Worm (Caenorhabditis elegans) whole organism, late embryonic: ENCODE results near the gene ZK228.3.

Experiments used
- C08G9.2 ChIP-seq: sonication (generic microtip); optimal IDR thresholded peaks from 2 replicates; lab custom pipeline; 2016; ENCODE audit warnings: mild to moderate bottlenecking, missing genetic modification characterization, moderate library complexity, missing compliant biosample characterization
- C38D4.7 ChIP-seq: fragments of 200-800 bp; sonication (Bioruptor generic); optimal IDR thresholded peaks from 2 replicates; lab custom pipeline; 2018; ENCODE audit warnings: mild to moderate bottlenecking, missing genetic modification characterization, moderate library complexity, missing compliant biosample characterization
- K02D7.2 ChIP-seq: sonication (generic microtip); optimal IDR thresholded peaks from 2 replicates; lab custom pipeline; 2017; ENCODE audit warnings: mild to moderate bottlenecking, missing genetic modification characterization, missing compliant biosample characterization
- K09A11.1 ChIP-seq: sonication (generic microtip); optimal IDR thresholded peaks from 2 replicates; lab custom pipeline; 2017; ENCODE audit warnings: antibody characterized with exemption, mild to moderate bottlenecking, missing genetic modification characterization, missing compliant biosample characterization; ENCODE audit not compliant: insufficient read depth
- ahr-1 ChIP-seq: sonication (generic microtip); optimal IDR thresholded peaks from 2 replicates; lab custom pipeline; 2016; ENCODE audit warnings: missing genetic modification characterization, missing compliant biosample characterization
- ceh-14 ChIP-seq: sonication (generic microtip); optimal IDR thresholded peaks from 2 replicates; lab custom pipeline; 2016; ENCODE audit warnings: missing genotype, missing genetic modification characterization, missing compliant biosample characterization
- ceh-18 ChIP-seq: sonication (generic microtip); optimal IDR thresholded peaks from 2 replicates; lab custom pipeline; 2016; ENCODE audit warnings: missing genetic modification characterization, missing compliant biosample characterization
- ceh-19 ChIP-seq: fragments of 200-800 bp; sonication (Bioruptor generic); optimal IDR thresholded peaks from 2 replicates; lab custom pipeline; 2018; ENCODE audit warnings: mild to moderate bottlenecking, missing genetic modification characterization, missing compliant biosample characterization
- ceh-2 ChIP-seq: sonication (generic microtip); optimal IDR thresholded peaks from 2 replicates; lab custom pipeline; 2016; ENCODE audit warnings: missing genotype, missing genetic modification characterization, missing compliant biosample characterization
- ceh-24 ChIP-seq: sonication (generic microtip); optimal IDR thresholded peaks from 2 replicates; lab custom pipeline; 2016; ENCODE audit warnings: mild to moderate bottlenecking, missing genetic modification characterization, missing compliant biosample characterization
- ceh-30 ChIP-seq: fragments of 150-350 bp; optimal IDR thresholded peaks from 2 replicates; lab custom pipeline; 2014; ENCODE audit warnings: missing biosample characterization, missing genetic modification characterization
- ceh-31 ChIP-seq: sonication (generic microtip); optimal IDR thresholded peaks from 2 replicates; lab custom pipeline; 2016; ENCODE audit warnings: missing genetic modification characterization, missing compliant biosample characterization
- ceh-34 ChIP-seq: sonication (generic microtip); optimal IDR thresholded peaks from 2 replicates; lab custom pipeline; 2016; ENCODE audit warnings: mild to moderate bottlenecking, missing genetic modification characterization, missing compliant biosample characterization
- ceh-48 ChIP-seq: sonication (generic microtip); optimal IDR thresholded peaks from 2 replicates; lab custom pipeline; 2016; ENCODE audit warnings: missing genetic modification characterization, inconsistent platforms, missing compliant biosample characterization
- ceh-6 ChIP-seq: fragments of 200-800 bp; sonication (Bioruptor generic); optimal IDR thresholded peaks from 2 replicates; lab custom pipeline; 2018; ENCODE audit warnings: mild to moderate bottlenecking, missing genetic modification characterization, missing compliant biosample characterization
- ceh-9 ChIP-seq: sonication (generic microtip); optimal IDR thresholded peaks from 2 replicates; lab custom pipeline; 2016; ENCODE audit warnings: mild to moderate bottlenecking, missing genetic modification characterization, inconsistent platforms, missing compliant biosample characterization
- elt-2 ChIP-seq: sonication (generic microtip); optimal IDR thresholded peaks from 2 replicates; lab custom pipeline; 2016; ENCODE audit warnings: missing genetic modification reagents, missing genetic modification characterization, missing compliant biosample characterization
- elt-4 ChIP-seq: sonication (generic microtip); optimal IDR thresholded peaks from 2 replicates; lab custom pipeline; 2016; ENCODE audit warnings: missing genetic modification characterization, missing compliant biosample characterization
- ets-4 ChIP-seq: sonication (generic microtip); optimal IDR thresholded peaks from 2 replicates; lab custom pipeline; 2016; ENCODE audit warnings: missing genetic modification characterization, missing compliant biosample characterization
- fax-1 ChIP-seq: sonication (generic microtip); optimal IDR thresholded peaks from 2 replicates; lab custom pipeline; 2016; ENCODE audit warnings: missing genotype, missing genetic modification characterization, missing compliant biosample characterization
- fkh-6 ChIP-seq: sonication (generic microtip); optimal IDR thresholded peaks from 2 replicates; lab custom pipeline; 2016; ENCODE audit warnings: missing genetic modification characterization, missing compliant biosample characterization
- hlh-13 ChIP-seq: fragments of 200-800 bp; sonication (Bioruptor generic); optimal IDR thresholded peaks from 2 replicates; lab custom pipeline; 2018; ENCODE audit warnings: mild to moderate bottlenecking, missing genetic modification characterization, missing compliant biosample characterization
- hlh-30 ChIP-seq: sonication (generic microtip); optimal IDR thresholded peaks from 2 replicates; lab custom pipeline; 2017; ENCODE audit warnings: antibody characterized with exemption, missing genetic modification characterization, missing compliant biosample characterization; ENCODE audit not compliant: insufficient read depth
- lim-6 ChIP-seq: sonication (generic microtip); optimal IDR thresholded peaks from 2 replicates; lab custom pipeline; 2016; ENCODE audit warnings: missing genetic modification characterization, missing compliant biosample characterization
- nfya-1 ChIP-seq: sonication (generic microtip); optimal IDR thresholded peaks from 2 replicates; lab custom pipeline; 2017; ENCODE audit warnings: missing genetic modification characterization, mild to moderate bottlenecking, missing compliant biosample characterization, antibody characterized with exemption, moderate library complexity
- nhr-11 ChIP-seq: fragments of 150-350 bp; optimal IDR thresholded peaks from 2 replicates; lab custom pipeline; 2014; ENCODE audit warnings: missing biosample characterization, missing genetic modification characterization
- nhr-232 ChIP-seq: sonication (generic microtip); optimal IDR thresholded peaks from 2 replicates; lab custom pipeline; 2016; ENCODE audit warnings: missing genetic modification characterization, missing compliant biosample characterization
- npax-4 ChIP-seq: sonication (generic microtip); optimal IDR thresholded peaks from 2 replicates; lab custom pipeline; 2016; ENCODE audit warnings: missing genetic modification characterization, missing compliant biosample characterization
- pag-3 ChIP-seq: sonication (generic microtip); optimal IDR thresholded peaks from 2 replicates; lab custom pipeline; 2016; ENCODE audit warnings: missing compliant biosample characterization, missing genetic modification characterization, borderline replicate concordance
- pha-2 ChIP-seq: sonication (generic microtip); optimal IDR thresholded peaks from 2 replicates; lab custom pipeline; 2017; ENCODE audit warnings: mild to moderate bottlenecking, missing genetic modification characterization, missing compliant biosample characterization
- pros-1 ChIP-seq: fragments of 150-350 bp; optimal IDR thresholded peaks from 2 replicates; lab custom pipeline; 2014; ENCODE audit warnings: missing biosample characterization, missing genetic modification reagents, missing genetic modification characterization
- rnt-1 ChIP-seq: sonication (generic microtip); optimal IDR thresholded peaks from 2 replicates; lab custom pipeline; 2016; ENCODE audit warnings: missing genetic modification characterization, missing compliant biosample characterization
- sdc-2 ChIP-seq: sonication (generic microtip); optimal IDR thresholded peaks from 2 replicates; lab custom pipeline; 2016; ENCODE audit warnings: missing genotype, missing genetic modification characterization, missing compliant biosample characterization
- tbx-2 ChIP-seq: sonication (generic microtip); optimal IDR thresholded peaks from 2 replicates; lab custom pipeline; 2016; ENCODE audit warnings: missing genetic modification characterization, missing compliant biosample characterization
- tbx-7 ChIP-seq: sonication (generic microtip); optimal IDR thresholded peaks from 2 replicates; lab custom pipeline; 2016; ENCODE audit warnings: missing genotype, missing genetic modification characterization, missing compliant biosample characterization
- ttx-3 ChIP-seq: sonication (generic microtip); optimal IDR thresholded peaks from 2 replicates; lab custom pipeline; 2016; ENCODE audit warnings: missing genetic modification reagents, missing genetic modification characterization, missing compliant biosample characterization
- unc-3 ChIP-seq, 2 experiments: fragments of 200-800 bp in 1 of 2; sonication (Bioruptor generic) in 1 of 2; sonication (generic microtip) in 1 of 2; conservative IDR thresholded peaks in 1 of 2; optimal IDR thresholded peaks in 1 of 2; 2 replicates each; pipeline versions ENCODE4 v1.3.6 to Lab custom; 2016 to 2022; ENCODE audit warnings: missing compliant biosample characterization in 2 of 2, missing genetic modification characterization in 2 of 2, missing genetic modification reagents in 1 of 2
- unc-42 ChIP-seq: sonication (generic microtip); optimal IDR thresholded peaks from 2 replicates; lab custom pipeline; 2016; ENCODE audit warnings: missing genotype, missing genetic modification characterization, missing compliant biosample characterization
- unc-55 ChIP-seq: sonication (generic microtip); optimal IDR thresholded peaks from 2 replicates; lab custom pipeline; 2017; ENCODE audit warnings: missing biosample characterization, missing genetic modification reagents, missing genetic modification characterization
- unc-86 ChIP-seq: sonication (generic microtip); optimal IDR thresholded peaks from 2 replicates; lab custom pipeline; 2016; ENCODE audit warnings: missing genetic modification characterization, missing compliant biosample characterization
- ztf-16 ChIP-seq: sonication (generic microtip); optimal IDR thresholded peaks from 2 replicates; lab custom pipeline; 2017; ENCODE audit warnings: missing genetic modification characterization, missing compliant biosample characterization

Gene ZK228.3

DNA sequence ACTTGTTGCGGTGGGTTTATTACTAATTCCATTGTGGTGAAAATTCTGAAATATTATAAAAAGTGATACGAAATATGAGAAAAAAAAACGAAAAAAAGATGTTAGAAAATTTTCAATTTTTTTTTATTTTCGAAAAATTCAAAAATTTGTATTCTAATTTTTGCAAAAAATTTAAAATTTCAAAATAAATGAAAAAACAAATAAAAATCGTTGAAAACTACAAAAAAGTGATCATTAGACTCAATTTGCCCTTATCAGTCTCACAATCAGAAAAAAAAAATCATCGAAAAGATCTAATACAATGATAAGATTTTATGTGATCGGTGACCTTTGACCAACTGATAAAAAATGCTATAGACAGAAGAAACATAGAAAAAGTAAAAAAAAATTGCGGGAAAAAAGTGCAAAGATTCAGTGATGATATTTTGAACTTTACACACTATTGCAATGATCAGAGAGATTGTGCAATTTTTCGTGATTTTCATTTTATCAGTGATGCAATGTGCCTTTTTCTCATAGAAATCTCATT, at the start of gene ZK228.3:
TSS of gene ZK228.3 (minus strand) at position 51 of the 529 bp plus-strand sequence.
- no peak for TF ChIP-seq lim-6
- TF ChIP-seq pha-2 (tag; lab: Kevin White, UChicago): no peak
- TF ChIP-seq elt-2 (tag; lab: Kevin White, UChicago): peak; percentile 92
- TF ChIP-seq ceh-30 (tag; lab: Kevin White, UChicago): no peak
- TF ChIP-seq, all 69 proteins: peak for 1

DNA sequence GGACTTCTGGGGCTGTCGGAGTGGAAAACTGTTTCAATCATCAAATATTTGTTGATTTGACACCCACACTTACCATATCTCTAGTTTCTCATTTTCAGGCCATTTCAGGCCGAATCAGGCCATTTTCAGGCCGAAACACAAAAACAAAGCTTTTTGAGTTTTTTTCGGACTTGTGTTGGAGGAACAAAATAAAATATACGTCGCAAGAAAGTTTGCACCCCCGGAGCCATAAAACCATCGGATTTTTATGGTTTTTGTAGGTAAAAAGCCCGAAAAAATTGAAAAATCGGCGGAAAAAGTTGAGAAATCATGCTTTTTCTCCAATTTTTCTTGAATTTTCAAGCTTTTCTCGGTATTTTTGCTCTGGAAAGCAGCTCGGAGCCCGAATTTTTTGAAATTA, 47.5 kb upstream of the ZK228.3 start, which contains the start of gene Y51A2D.1:
TSS of gene Y51A2D.1 (plus strand) at position 301 of the 400 bp plus-strand sequence.
- TF ChIP-seq fax-1 (no peak), ceh-6 (GFP tag; lab: Kevin White, UChicago) (no peak), fkh-6 (no peak), C08G9.2 (tag; lab: Kevin White, UChicago) (no peak), ttx-3 (tag; lab: Kevin White, UChicago) (no peak), nhr-11 (tag; lab: Kevin White, UChicago) (no peak), ceh-9 (no peak)

DNA sequence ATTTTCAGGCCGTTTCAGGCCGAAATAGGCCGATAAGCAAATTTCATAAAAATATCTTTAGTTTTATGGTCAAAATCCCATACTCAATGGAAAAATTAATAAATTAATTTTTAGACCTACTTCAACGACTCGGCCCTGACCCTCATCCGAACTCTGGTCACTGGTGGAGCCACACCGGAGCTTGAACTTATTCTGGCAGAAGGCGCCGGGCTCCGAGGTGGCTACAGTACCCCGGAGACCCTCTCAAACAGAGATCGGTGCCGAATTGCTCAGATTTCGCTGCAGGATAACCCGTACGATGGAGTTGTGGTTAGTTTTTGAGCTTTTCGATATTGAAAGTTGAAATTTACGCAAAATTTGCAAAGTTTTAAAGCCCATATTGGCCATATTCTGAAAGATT, 45.7 kb upstream of the ZK228.3 start:
- TF ChIP-seq rnt-1 (tag; lab: Kevin White, UChicago): no peak
- no peak for TF ChIP-seq ceh-14 (tag; lab: Kevin White, UChicago)
- no peak for TF ChIP-seq sdc-2 (tag; lab: Kevin White, UChicago)
- no peak for TF ChIP-seq pha-2 (tag; lab: Kevin White, UChicago)
- TF ChIP-seq pros-1 (tag; lab: Kevin White, UChicago): no peak
- TF ChIP-seq nhr-232: no peak
- TF ChIP-seq pag-3 (tag; lab: Kevin White, UChicago): peak; percentile 64

DNA sequence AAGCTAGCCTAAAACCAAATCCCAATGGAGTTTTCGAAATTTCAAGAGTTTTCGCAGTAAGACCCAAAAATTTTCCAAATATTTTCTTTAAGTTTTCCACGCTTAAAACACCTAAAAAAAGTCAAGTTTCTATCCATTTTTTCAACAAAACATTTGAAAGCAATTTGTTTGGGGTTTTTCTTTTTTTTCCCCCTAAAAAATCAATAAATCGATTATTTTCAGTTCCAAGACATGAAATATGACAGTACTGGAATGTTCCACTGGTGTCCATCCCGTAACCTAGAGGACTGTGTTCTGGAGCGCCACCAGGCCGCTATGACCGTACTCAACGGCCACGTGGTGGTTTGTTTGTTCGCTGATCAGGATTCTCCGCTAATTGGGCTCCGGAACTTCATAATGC, 43.6 kb upstream of the ZK228.3 start:
- TF ChIP-seq ceh-48 (tag; lab: Kevin White, UChicago) (peak; percentile 14), nhr-232 (no peak)
- TF ChIP-seq, all 69 proteins: peak for 1

DNA sequence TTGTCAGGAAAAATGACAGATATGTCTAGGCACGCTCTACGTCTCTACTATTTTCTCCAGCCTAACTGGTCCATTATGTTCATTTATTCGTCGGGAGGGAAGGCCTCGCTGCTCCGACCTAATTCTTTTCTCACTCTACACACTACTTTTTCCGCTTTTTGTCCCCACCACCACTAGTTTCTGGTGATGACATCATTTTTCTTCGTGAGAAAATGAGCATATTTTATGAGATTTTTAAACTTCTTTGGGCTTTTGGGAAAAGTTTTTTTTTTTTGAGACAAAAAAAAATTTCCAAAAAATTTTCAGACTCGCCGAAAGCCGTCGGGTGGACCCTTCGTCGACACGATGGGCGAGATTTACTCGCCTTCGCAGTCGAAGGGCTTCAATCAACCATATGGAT, 30.9 kb upstream of the ZK228.3 start, which contains the start of gene slo-1:
TSS of gene slo-1 (plus strand) at position 301 of the 400 bp plus-strand sequence.
- peak; percentile 6 for TF ChIP-seq unc-42
- TF ChIP-seq npax-4: no peak

DNA sequence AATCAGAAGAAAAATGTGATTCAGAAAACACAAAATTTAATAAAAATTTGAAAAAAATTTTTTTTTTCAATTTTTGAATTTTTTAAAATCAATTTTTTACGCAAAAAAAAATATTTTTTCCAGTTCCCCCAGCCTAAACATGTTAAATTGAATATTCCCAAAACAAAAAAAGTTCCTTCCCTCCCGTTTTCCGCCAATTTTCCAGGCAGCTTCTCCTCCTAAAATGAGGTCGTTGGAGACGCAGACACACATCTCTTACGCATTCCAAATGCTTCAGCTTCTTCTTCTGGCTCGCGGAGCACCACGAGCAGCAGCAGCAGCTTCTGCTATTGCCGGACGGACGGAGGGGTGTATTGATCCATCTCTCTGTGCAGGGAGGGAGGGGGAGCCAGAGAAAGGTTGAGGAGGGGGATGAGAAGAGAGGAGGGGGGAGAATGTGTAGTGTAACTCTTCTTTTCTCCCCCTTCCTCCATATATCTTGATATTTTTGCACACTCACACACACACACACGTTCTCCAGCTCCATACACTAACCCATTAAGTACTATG, 29.3 kb upstream of the ZK228.3 start:
- TF ChIP-seq C08G9.2 (tag; lab: Kevin White, UChicago) (no peak), lim-6 (no peak), ceh-24 (tag; lab: Kevin White, UChicago) (no peak), ceh-48 (tag; lab: Kevin White, UChicago) (peak; percentile 86), unc-3 (GFP tag; conservative IDR thresholded peaks at IDR 0.05; lab: Robert Waterston, UW) (no peak), unc-3 (tag; optimal IDR thresholded peaks at IDR 0.05; lab: Kevin White, UChicago) (no peak), ceh-34 (tag; lab: Kevin White, UChicago) (no peak), C38D4.7 (GFP tag; lab: Kevin White, UChicago) (no peak), hlh-30 (tag; lab: Kevin White, UChicago) (no peak), unc-86 (peak; percentile 6), ahr-1 (tag; lab: Kevin White, UChicago) (no peak), elt-4 (no peak), ceh-31 (peak; percentile 29), ztf-16 (tag; lab: Kevin White, UChicago) (no peak), K02D7.2 (tag; lab: Kevin White, UChicago) (no peak), tbx-7 (no peak), unc-55 (GFP tag; lab: Kevin White, UChicago) (no peak), tbx-2 (tag; lab: Kevin White, UChicago) (no peak), rnt-1 (tag; lab: Kevin White, UChicago) (no peak), ets-4 (tag; lab: Kevin White, UChicago) (no peak), hlh-13 (no peak), K09A11.1 (tag; lab: Kevin White, UChicago) (no peak), ceh-19 (GFP tag; lab: Kevin White, UChicago) (peak; percentile 20), nfya-1 (peak; percentile 75), ceh-18 (no peak), pros-1 (tag; lab: Kevin White, UChicago) (peak; percentile 4), ceh-2 (tag; lab: Kevin White, UChicago) (no peak), unc-42 (peak; percentile 66), ceh-14 (tag; lab: Kevin White, UChicago) (no peak)
- TF ChIP-seq, all 69 proteins: peak for 7
